Worm (Caenorhabditis elegans): ENCODE data around the gene D2023.6.

Gene D2023.6

DNA sequence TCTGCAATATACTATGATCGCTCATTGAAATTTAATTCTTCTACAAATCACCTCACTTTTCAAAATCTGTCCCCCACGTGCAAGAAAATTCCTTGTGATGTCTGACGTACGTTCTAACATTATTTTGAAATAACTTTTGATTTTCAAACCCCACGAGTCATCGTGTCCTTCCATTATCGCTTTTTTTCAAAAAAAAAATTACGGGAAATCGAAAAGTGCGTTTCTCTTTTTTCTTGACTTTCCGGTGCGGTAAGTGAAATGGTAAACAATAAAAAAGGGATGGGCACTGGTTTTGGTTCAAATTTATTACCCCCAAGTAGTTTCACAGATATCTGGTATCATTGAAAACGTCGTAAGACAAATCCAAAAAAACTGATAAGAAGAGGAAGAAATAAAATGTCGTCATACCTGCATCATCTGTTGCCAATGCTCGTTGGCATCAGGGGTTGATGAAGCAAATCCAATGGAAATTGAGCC, 23.6 kb upstream of the D2023.6 start:
- TF ChIP-seq ham-2 (GFP tag; optimal IDR thresholded peaks at IDR 0.05) (no peak), unc-39 (tag; optimal IDR thresholded peaks at IDR 0.05) (no peak)

DNA sequence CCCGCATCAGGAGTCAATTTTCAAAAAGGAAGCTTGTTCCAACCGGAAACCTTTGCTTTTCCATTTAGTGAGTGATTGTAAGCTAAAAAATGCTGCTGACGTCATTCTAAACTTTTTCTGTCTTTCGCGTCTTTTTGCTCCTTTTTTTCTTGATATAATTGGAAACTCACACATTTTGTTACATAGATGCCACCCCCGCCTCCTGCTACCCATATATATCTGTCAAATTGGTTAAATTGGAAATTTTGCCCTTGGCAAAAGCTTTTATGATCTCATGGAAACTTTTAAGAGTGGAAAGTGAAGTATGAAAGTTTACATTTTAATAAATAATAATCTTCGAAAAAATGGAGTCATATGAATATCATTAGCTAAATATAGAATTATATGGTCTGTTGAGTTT, 17.2 kb upstream of the D2023.6 start:
- TF ChIP-seq sem-2 (GFP tag; optimal IDR thresholded peaks at IDR 0.05): no peak
- TF ChIP-seq zip-8 (tag; optimal IDR thresholded peaks at IDR 0.05): no peak
- no peak for TF ChIP-seq mls-2 (tag; optimal IDR thresholded peaks at IDR 0.05)
- TF ChIP-seq unc-62 (GFP tag; optimal IDR thresholded peaks at IDR 0.05): no peak
- no peak for TF ChIP-seq nhr-12 (tag; optimal IDR thresholded peaks at IDR 0.05)
- TF ChIP-seq lsy-2 (tag; optimal IDR thresholded peaks at IDR 0.05): no peak
- TF ChIP-seq nhr-28 (tag; optimal IDR thresholded peaks at IDR 0.05): no peak
- no peak for TF ChIP-seq blmp-1 (tag; optimal IDR thresholded peaks at IDR 0.05)
- TF ChIP-seq flh-1 (GFP tag; optimal IDR thresholded peaks at IDR 0.05): no peak
- no peak for TF ChIP-seq ham-2 (GFP tag; optimal IDR thresholded peaks at IDR 0.05)
- TF ChIP-seq snpc-4 (tag; optimal IDR thresholded peaks at IDR 0.05): no peak

DNA sequence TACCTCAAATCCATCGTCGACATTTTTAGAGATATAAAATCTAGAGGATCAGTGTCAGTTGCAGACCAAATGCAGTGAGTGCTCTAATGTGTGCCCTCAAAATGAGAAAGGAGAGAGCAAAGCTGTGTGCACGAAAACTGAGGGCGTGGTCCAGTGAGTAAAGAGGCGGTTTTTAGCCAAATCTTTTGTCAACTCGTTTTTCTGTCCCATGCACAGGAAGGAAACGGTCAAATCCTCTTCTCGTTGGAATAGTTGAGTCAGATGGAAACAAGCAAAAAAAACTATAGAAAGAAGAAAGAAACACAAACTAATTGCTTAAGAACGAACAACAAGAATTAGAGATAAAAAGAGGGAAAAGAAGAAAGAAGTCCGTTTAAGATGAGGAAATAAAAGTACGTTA, 15.2 kb upstream of the D2023.6 start, which contains the start of gene D2023.3:
D2023.3 (minus strand) TSS at position 101 of the 400 bp plus-strand sequence.
- TF ChIP-seq nhr-2 (tag; optimal IDR thresholded peaks at IDR 0.05) (no peak), flh-1 (GFP tag; optimal IDR thresholded peaks at IDR 0.05) (no peak), bed-3 (GFP tag; optimal IDR thresholded peaks at IDR 0.05) (no peak), unc-62 (GFP tag; optimal IDR thresholded peaks at IDR 0.05) (no peak), tbx-8 (GFP tag; optimal IDR thresholded peaks at IDR 0.05) (no peak), mab-5 (tag; optimal IDR thresholded peaks at IDR 0.05) (no peak), cnd-1 (tag; optimal IDR thresholded peaks at IDR 0.05) (no peak), ces-1 (GFP tag; optimal IDR thresholded peaks at IDR 0.05) (no peak), nhr-12 (tag; optimal IDR thresholded peaks at IDR 0.05) (no peak), mep-1 (tag; optimal IDR thresholded peaks at IDR 0.05) (no peak), ztf-11 (tag; optimal IDR thresholded peaks at IDR 0.05) (no peak), ceh-39 (tag; optimal IDR thresholded peaks at IDR 0.05) (no peak), nhr-237 (tag; optimal IDR thresholded peaks at IDR 0.05) (no peak), nhr-28 (tag; optimal IDR thresholded peaks at IDR 0.05) (no peak), sem-2 (GFP tag; optimal IDR thresholded peaks at IDR 0.05) (no peak), M03D4.4 (tag; optimal IDR thresholded peaks at IDR 0.05) (no peak), unc-120 (tag; optimal IDR thresholded peaks at IDR 0.05; ENCODE audit: poor library complexity, severe bottlenecking) (no peak), mls-2 (tag; optimal IDR thresholded peaks at IDR 0.05) (no peak)

DNA sequence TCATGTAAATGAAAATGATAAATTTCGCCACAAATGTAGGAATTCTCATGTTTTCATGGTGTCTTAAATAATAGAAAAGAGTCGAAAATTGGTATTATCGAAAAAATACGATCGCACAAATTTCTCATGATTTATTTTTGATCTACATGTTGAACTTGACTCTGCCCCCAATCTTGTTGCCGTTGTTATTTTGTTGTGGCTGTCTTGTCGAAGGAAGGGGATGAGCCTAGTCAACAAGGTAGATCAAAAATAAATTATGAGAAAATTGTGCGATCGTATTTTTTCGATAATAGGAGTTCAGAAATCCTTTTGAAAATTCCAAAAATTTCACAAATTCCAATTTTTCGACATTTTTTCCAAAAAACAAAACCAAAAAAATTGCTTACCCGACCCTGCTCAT, 11.6 kb upstream of the D2023.6 start:
- TF ChIP-seq elt-1 (tag; optimal IDR thresholded peaks at IDR 0.05; ENCODE audit: borderline replicate concordance, insufficient read depth): no peak
- no peak for TF ChIP-seq mls-2 (tag; optimal IDR thresholded peaks at IDR 0.05)
- TF ChIP-seq ham-2 (GFP tag; optimal IDR thresholded peaks at IDR 0.05): no peak
- no peak for TF ChIP-seq ceh-83 (GFP tag; optimal IDR thresholded peaks at IDR 0.05)
- TF ChIP-seq snpc-4 (tag; optimal IDR thresholded peaks at IDR 0.05): no peak
- no peak for TF ChIP-seq nhr-76 (tag; optimal IDR thresholded peaks at IDR 0.05)
- TF ChIP-seq unc-39 (tag; optimal IDR thresholded peaks at IDR 0.05): no peak
- TF ChIP-seq zip-8 (tag; optimal IDR thresholded peaks at IDR 0.05): no peak
- TF ChIP-seq ztf-11 (tag; optimal IDR thresholded peaks at IDR 0.05): no peak
- no peak for TF ChIP-seq sptf-1 (tag; optimal IDR thresholded peaks at IDR 0.05)

DNA sequence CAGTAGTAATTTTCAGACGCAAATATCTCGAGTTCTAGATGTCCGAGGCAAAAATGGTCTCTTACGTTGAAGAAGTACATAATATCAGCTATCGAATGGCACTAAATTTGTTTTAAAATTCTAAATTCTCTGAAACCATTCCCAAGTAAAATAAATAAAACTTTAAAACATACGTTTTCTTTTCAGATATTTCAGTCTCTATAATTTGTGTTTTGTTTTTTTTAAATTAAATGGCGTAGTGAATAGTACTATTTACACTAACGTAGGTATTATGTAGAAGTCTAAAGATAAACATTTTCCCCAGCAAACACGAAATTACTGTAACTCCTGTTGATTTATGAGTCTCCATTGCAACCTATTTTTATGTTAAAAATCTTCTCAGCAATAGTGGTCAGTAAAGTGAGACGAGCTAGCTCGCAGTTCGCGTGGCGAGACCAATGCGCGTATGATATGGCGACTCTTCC, 9.9 kb upstream of the D2023.6 start:
- TF ChIP-seq flh-1 (GFP tag; optimal IDR thresholded peaks at IDR 0.05) (no peak), lin-32 (GFP tag; optimal IDR thresholded peaks at IDR 0.05) (no peak), zip-8 (tag; optimal IDR thresholded peaks at IDR 0.05) (no peak), nhr-28 (tag; optimal IDR thresholded peaks at IDR 0.05) (no peak), pha-4 (tag; optimal IDR thresholded peaks at IDR 0.05) (no peak), blmp-1 (tag; optimal IDR thresholded peaks at IDR 0.05) (no peak), mep-1 (tag; optimal IDR thresholded peaks at IDR 0.05) (no peak), mls-2 (tag; optimal IDR thresholded peaks at IDR 0.05) (no peak), nhr-237 (tag; optimal IDR thresholded peaks at IDR 0.05) (no peak), ceh-83 (GFP tag; optimal IDR thresholded peaks at IDR 0.05) (no peak), snpc-4 (tag; optimal IDR thresholded peaks at IDR 0.05) (no peak), M03D4.4 (tag; optimal IDR thresholded peaks at IDR 0.05) (no peak), ztf-11 (tag; optimal IDR thresholded peaks at IDR 0.05) (no peak), nhr-76 (tag; optimal IDR thresholded peaks at IDR 0.05) (no peak), unc-39 (tag; optimal IDR thresholded peaks at IDR 0.05) (no peak), elt-3 (tag; optimal IDR thresholded peaks at IDR 0.05) (no peak)

Measured in whole organism, mixed stage, embryonic.